Fruit fly (Drosophila melanogaster) whole organism, prepupa: ENCODE results near the gene CG32483.

Source experiments
- Blimp-1 ChIP-seq: fragments of 200-800 bp; sonication (Bioruptor generic); optimal IDR thresholded peaks from 3 replicates; lab custom pipeline; 2017; ENCODE audit warnings: missing biosample characterization, missing genetic modification characterization, mild to moderate bottlenecking, moderate library complexity, missing genetic modification reagents
- CG10631 ChIP-seq: fragments of 200-800 bp; sonication (Bioruptor generic); optimal IDR thresholded peaks from 2 replicates; lab custom pipeline; 2016; ENCODE audit warnings: missing biosample characterization, missing genetic modification characterization
- CG10669 ChIP-seq: fragments of 200-800 bp; sonication (Bioruptor generic); optimal IDR thresholded peaks from 3 replicates; lab custom pipeline; 2018; ENCODE audit warnings: missing biosample characterization, mild to moderate bottlenecking, missing genetic modification characterization, moderate library complexity
- CG11294 ChIP-seq: fragments of 200-800 bp; sonication (Bioruptor generic); IDR thresholded peaks from 2 replicates; pipeline ENCODE4 v1.3.6; 2022; ENCODE audit warnings: missing biosample characterization, missing genetic modification characterization
- CG11762 ChIP-seq: fragments of 200-800 bp; sonication (Bioruptor generic); optimal IDR thresholded peaks from 3 replicates; lab custom pipeline; 2016; ENCODE audit warnings: missing biosample characterization, missing genetic modification characterization; ENCODE audit not compliant: insufficient read depth
- CG11902 ChIP-seq: fragments of 200-800 bp; sonication (Bioruptor generic); optimal IDR thresholded peaks from 3 replicates; lab custom pipeline; 2016; ENCODE audit warnings: missing biosample characterization, missing genetic modification characterization
- CG15336 ChIP-seq: fragments of 200-800 bp; sonication (Bioruptor generic); IDR thresholded peaks from 2 replicates; pipeline ENCODE4 v1.3.6; 2022; ENCODE audit warnings: missing biosample characterization, missing genetic modification characterization
- CG1621 ChIP-seq: fragments of 200-800 bp; sonication (Bioruptor generic); optimal IDR thresholded peaks from 3 replicates; lab custom pipeline; 2018; ENCODE audit warnings: missing biosample characterization, mild to moderate bottlenecking, missing genetic modification characterization
- CG16779 ChIP-seq: fragments of 200-800 bp; sonication (Bioruptor generic); optimal IDR thresholded peaks from 3 replicates; lab custom pipeline; 2017; ENCODE audit warnings: missing biosample characterization, mild to moderate bottlenecking, missing genetic modification characterization
- CG3032 ChIP-seq: fragments of 200-800 bp; optimal IDR thresholded peaks from 2 replicates; lab custom pipeline; 2019; ENCODE audit warnings: missing biosample characterization, mild to moderate bottlenecking, missing genetic modification characterization, moderate library complexity
- CG3919 ChIP-seq: fragments of 200-800 bp; sonication (Bioruptor generic); optimal IDR thresholded peaks from 3 replicates; lab custom pipeline; 2016; ENCODE audit warnings: missing biosample characterization, missing genetic modification characterization
- CG6163 ChIP-seq: fragments of 200-800 bp; sonication (Bioruptor generic); IDR thresholded peaks from 3 replicates; pipeline ENCODE4 v1.3.6; 2022; ENCODE audit warnings: missing biosample characterization, missing genetic modification characterization
- CG6792 ChIP-seq: fragments of 200-800 bp; sonication (Bioruptor generic); optimal IDR thresholded peaks from 3 replicates; lab custom pipeline; 2016; ENCODE audit warnings: missing biosample characterization, missing genetic modification characterization
- CG6808 ChIP-seq: fragments of 200-800 bp; sonication (Bioruptor generic); optimal IDR thresholded peaks from 3 replicates; lab custom pipeline; 2017; ENCODE audit warnings: missing biosample characterization, missing genetic modification characterization, mild to moderate bottlenecking, moderate library complexity, missing genetic modification reagents
- CG6854 ChIP-seq: fragments of 200-800 bp; sonication (Bioruptor generic); optimal IDR thresholded peaks from 2 replicates; lab custom pipeline; 2017; ENCODE audit warnings: missing biosample characterization, mild to moderate bottlenecking, missing genetic modification characterization
- CG7368 ChIP-seq: fragments of 200-800 bp; sonication (Bioruptor generic); optimal IDR thresholded peaks from 3 replicates; lab custom pipeline; 2016; ENCODE audit warnings: missing biosample characterization, missing genetic modification characterization
- CG8119 ChIP-seq: fragments of 200-800 bp; sonication (Bioruptor generic); IDR thresholded peaks from 3 replicates; pipeline ENCODE4 v1.3.6; 2022; ENCODE audit warnings: missing biosample characterization, missing genetic modification characterization
- CG8319 ChIP-seq: fragments of 200-800 bp; sonication (Bioruptor generic); optimal IDR thresholded peaks from 3 replicates; lab custom pipeline; 2016; ENCODE audit warnings: missing biosample characterization, missing genetic modification characterization
- CG8632 ChIP-seq: fragments of 200-800 bp; sonication (Bioruptor generic); optimal IDR thresholded peaks from 3 replicates; lab custom pipeline; 2016; ENCODE audit warnings: missing biosample characterization, missing genetic modification characterization
- CG9139 ChIP-seq: fragments of 200-800 bp; sonication (Bioruptor generic); optimal IDR thresholded peaks from 3 replicates; lab custom pipeline; 2017; ENCODE audit warnings: missing biosample characterization, mild to moderate bottlenecking, missing genetic modification characterization
- Eip75B ChIP-seq: fragments of 200-800 bp; sonication (Bioruptor generic); optimal IDR thresholded peaks from 3 replicates; lab custom pipeline; 2016; ENCODE audit warnings: missing biosample characterization, missing genetic modification characterization
- Eip78C ChIP-seq: fragments of 200-800 bp; sonication (Bioruptor generic); peaks from one replicate; lab custom pipeline; 2016; ENCODE audit warnings: missing biosample characterization, missing genetic modification characterization
- Eip93F ChIP-seq: fragments of 200-800 bp; sonication (Bioruptor generic); optimal IDR thresholded peaks from 2 replicates; lab custom pipeline; 2016; ENCODE audit warnings: missing biosample characterization, mild to moderate bottlenecking, missing genetic modification characterization
- Ets21C ChIP-seq: fragments of 200-800 bp; sonication (Bioruptor generic); optimal IDR thresholded peaks from 3 replicates; lab custom pipeline; 2016; ENCODE audit warnings: missing biosample characterization, missing genetic modification characterization
- Gug ChIP-seq: fragments of 200-800 bp; sonication (Bioruptor generic); IDR thresholded peaks from 2 replicates; pipeline ENCODE4 v1.3.6; 2022; ENCODE audit warnings: missing biosample characterization, missing genetic modification characterization
- Hr38 ChIP-seq: sonication (Bioruptor generic); optimal IDR thresholded peaks from 2 replicates; lab custom pipeline; 2016; ENCODE audit warnings: missing biosample characterization, missing genetic modification characterization
- Hr39 ChIP-seq: fragments of 200-800 bp; sonication (Bioruptor generic); optimal IDR thresholded peaks from 2 replicates; lab custom pipeline; 2016; ENCODE audit warnings: missing biosample characterization, missing genetic modification characterization
- Lpt ChIP-seq: fragments of 200-800 bp; sonication (Bioruptor generic); optimal IDR thresholded peaks from 3 replicates; lab custom pipeline; 2016; ENCODE audit warnings: missing biosample characterization, missing genetic modification characterization
- Met ChIP-seq: fragments of 200-800 bp; sonication (Bioruptor generic); optimal IDR thresholded peaks from 3 replicates; lab custom pipeline; 2016; ENCODE audit warnings: missing biosample characterization, missing genetic modification characterization
- OdsH ChIP-seq: fragments of 200-800 bp; sonication (Bioruptor generic); optimal IDR thresholded peaks from 3 replicates; lab custom pipeline; 2016; ENCODE audit warnings: missing biosample characterization, missing genetic modification characterization
- Sox102F ChIP-seq: fragments of 200-800 bp; sonication (Bioruptor generic); optimal IDR thresholded peaks from 2 replicates; lab custom pipeline; 2016; ENCODE audit warnings: missing biosample characterization, mild to moderate bottlenecking, missing genetic modification characterization
- Sox15 ChIP-seq: fragments of 200-800 bp; sonication (Bioruptor generic); optimal IDR thresholded peaks from 3 replicates; lab custom pipeline; 2016; ENCODE audit warnings: missing biosample characterization, missing genetic modification characterization
- achi ChIP-seq: fragments of 200-800 bp; sonication (Bioruptor generic); optimal IDR thresholded peaks from 3 replicates; lab custom pipeline; 2016; ENCODE audit warnings: missing biosample characterization, missing genetic modification characterization
- acj6 ChIP-seq: fragments of 200-800 bp; sonication (Bioruptor generic); optimal IDR thresholded peaks from 3 replicates; lab custom pipeline; 2016; ENCODE audit warnings: missing biosample characterization, missing genetic modification characterization
- cyc ChIP-seq: fragments of 200-800 bp; sonication (Bioruptor generic); optimal IDR thresholded peaks from 3 replicates; lab custom pipeline; 2016; ENCODE audit warnings: missing biosample characterization, missing genetic modification characterization
- dsx ChIP-seq: fragments of 200-800 bp; optimal IDR thresholded peaks from 3 replicates; lab custom pipeline; 2019; ENCODE audit warnings: missing biosample characterization, mild to moderate bottlenecking, missing genetic modification characterization, moderate library complexity; ENCODE audit not compliant: poor library complexity, severe bottlenecking
- esn ChIP-seq: fragments of 200-800 bp; sonication (Bioruptor generic); optimal IDR thresholded peaks from 2 replicates; lab custom pipeline; 2016; ENCODE audit warnings: missing biosample characterization, mild to moderate bottlenecking, missing genetic modification characterization, moderate library complexity
- fd59A ChIP-seq: fragments of 200-800 bp; sonication (Bioruptor generic); optimal IDR thresholded peaks from 2 replicates; lab custom pipeline; 2017; ENCODE audit warnings: missing biosample characterization, mild to moderate bottlenecking, missing genetic modification characterization, missing genetic modification reagents
- fd85E ChIP-seq: fragments of 200-800 bp; sonication (Bioruptor generic); optimal IDR thresholded peaks from 3 replicates; lab custom pipeline; 2016; ENCODE audit warnings: missing biosample characterization, missing genetic modification characterization
- net ChIP-seq: fragments of 200-800 bp; sonication (Bioruptor generic); optimal IDR thresholded peaks from 3 replicates; lab custom pipeline; 2016; ENCODE audit warnings: missing biosample characterization, missing genetic modification characterization
- pdm3 ChIP-seq: fragments of 200-800 bp; sonication (Bioruptor generic); optimal IDR thresholded peaks from 3 replicates; lab custom pipeline; 2016; ENCODE audit warnings: missing biosample characterization, missing genetic modification characterization
- salr ChIP-seq, 2 experiments: fragments of 200-800 bp; sonication (Bioruptor generic); optimal IDR thresholded peaks; 3 replicates each; lab custom pipeline; 2016 to 2018; ENCODE audit warnings: missing biosample characterization in 2 of 2, missing genetic modification characterization in 2 of 2, mild to moderate bottlenecking in 1 of 2
- spab ChIP-seq: fragments of 200-800 bp; sonication (Bioruptor generic); optimal IDR thresholded peaks from 2 replicates; lab custom pipeline; 2017; ENCODE audit warnings: missing biosample characterization, mild to moderate bottlenecking, missing genetic modification characterization, missing genetic modification reagents
- svp ChIP-seq: fragments of 200-800 bp; sonication (Bioruptor generic); peaks from one replicate; lab custom pipeline; 2016; ENCODE audit warnings: missing biosample characterization, missing genetic modification characterization
- topi ChIP-seq: fragments of 200-800 bp; sonication (Bioruptor generic); optimal IDR thresholded peaks from 3 replicates; lab custom pipeline; 2016; ENCODE audit warnings: missing biosample characterization, missing genetic modification characterization
- vri ChIP-seq: fragments of 200-800 bp; sonication (Bioruptor generic); optimal IDR thresholded peaks from 3 replicates; lab custom pipeline; 2016; ENCODE audit warnings: missing biosample characterization, mild to moderate bottlenecking, missing genetic modification characterization

The CG32483 gene

dm6 chr3L:716078-716477 lies 26.2 kb upstream of the CG32483 start:
- TF ChIP-seq CG8632 (no peak), CG3919 (GFP tag; lab: Kevin White, UChicago) (no peak), vri (GFP tag; lab: Kevin White, UChicago) (no peak), CG3032 (tag; lab: Kevin White, UChicago) (no peak), pdm3 (GFP tag; lab: Kevin White, UChicago) (no peak), svp (GFP tag; lab: Kevin White, UChicago) (peak; percentile 62), esn (GFP tag; lab: Kevin White, UChicago) (peak; percentile 19), fd59A (GFP tag; lab: Kevin White, UChicago) (no peak), Eip78C (GFP tag; lab: Kevin White, UChicago) (peak; percentile 63), Hr38 (GFP tag; lab: Kevin White, UChicago) (no peak), CG8319 (no peak), acj6 (GFP tag; lab: Kevin White, UChicago) (no peak), Sox102F (GFP tag; lab: Kevin White, UChicago) (peak; percentile 7), achi (GFP tag; lab: Kevin White, UChicago) (peak; percentile 13), Gug (GFP tag; lab: Robert Waterston, UW) (no peak), CG10631 (GFP tag; lab: Kevin White, UChicago) (peak; percentile 8), CG11294 (no peak), CG7368 (GFP tag; lab: Kevin White, UChicago) (no peak), Eip75B (GFP tag; lab: Kevin White, UChicago) (peak; percentile 13), CG9139 (GFP tag; lab: Kevin White, UChicago) (no peak), CG6163 (GFP tag; lab: Robert Waterston, UW) (no peak), CG15336 (GFP tag; lab: Robert Waterston, UW) (no peak), topi (GFP tag; lab: Kevin White, UChicago) (peak; percentile 2), Met (peak; percentile 5), CG11762 (GFP tag; lab: Kevin White, UChicago) (no peak)

DNA sequence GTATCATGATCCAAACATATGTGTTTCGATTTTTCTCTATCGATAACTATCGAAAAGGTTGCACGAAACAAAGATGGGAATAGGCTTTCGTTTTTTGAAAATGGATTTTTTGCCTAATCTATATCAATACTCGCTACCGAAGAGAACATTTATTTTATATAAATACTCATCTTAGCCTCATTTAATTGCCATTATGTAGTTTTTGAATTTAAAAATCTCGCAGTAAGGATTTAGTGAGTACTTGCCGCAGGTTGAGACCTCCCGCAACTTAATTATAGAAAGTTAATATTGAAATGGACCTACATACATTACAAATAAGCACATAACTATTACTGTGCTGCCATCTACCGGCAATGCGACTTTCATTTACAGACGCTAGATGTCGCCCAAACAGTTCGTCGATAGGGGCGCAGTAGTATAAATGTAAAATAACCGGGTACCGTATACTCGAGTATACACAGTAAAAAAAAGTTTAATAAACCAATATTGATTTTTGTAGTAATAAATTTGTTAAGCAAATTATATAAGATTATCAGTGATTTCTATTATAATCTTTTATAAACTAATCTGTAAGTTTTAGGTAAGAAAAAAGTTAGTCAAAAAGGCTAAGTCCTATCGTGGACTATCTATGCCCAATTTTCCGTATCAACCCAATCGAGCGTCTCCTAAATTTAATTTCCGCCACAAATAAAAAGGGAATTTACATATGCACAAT lies 22.1 kb upstream of the CG32483 start, which contains the start of gene CG13896:
Gene CG13896, minus strand, starts transcription at position 12 of the 715 bp plus-strand sequence.
- peak; percentile 25 for TF ChIP-seq Sox15
- TF ChIP-seq achi (GFP tag; lab: Kevin White, UChicago): peak; percentile 72
- TF ChIP-seq CG7368 (GFP tag; lab: Kevin White, UChicago): peak; percentile 65
- peak; percentile 41 for TF ChIP-seq spab (GFP tag; lab: Kevin White, UChicago)
- peak; percentile 49 for TF ChIP-seq Ets21C (GFP tag; lab: Kevin White, UChicago)
- TF ChIP-seq CG10669 (GFP tag; lab: Kevin White, UChicago): peak; percentile 72
- TF ChIP-seq CG10631 (GFP tag; lab: Kevin White, UChicago): peak; percentile 69
- peak; percentile 16 for TF ChIP-seq Lpt (GFP tag; lab: Kevin White, UChicago)
- peak; percentile 86 for TF ChIP-seq esn (GFP tag; lab: Kevin White, UChicago)
- peak; percentile 44 for TF ChIP-seq CG1621 (tag; lab: Kevin White, UChicago)
- peak; percentile 51 for TF ChIP-seq CG16779
- peak; percentile 77 for TF ChIP-seq OdsH
- peak; percentile 90 for TF ChIP-seq Hr39 (GFP tag; lab: Kevin White, UChicago)
- peak; percentile 49 for TF ChIP-seq CG6808
- peak; percentile 79 for TF ChIP-seq Sox102F (GFP tag; lab: Kevin White, UChicago)
- TF ChIP-seq dsx: peak; percentile 46
- TF ChIP-seq CG8119 (GFP tag; lab: Robert Waterston, UW): peak; percentile 82; the same call in 2 of the 3 replicates
- peak; percentile 3 for TF ChIP-seq fd59A (GFP tag; lab: Kevin White, UChicago)
- TF ChIP-seq fd85E (GFP tag; lab: Kevin White, UChicago): no peak
- TF ChIP-seq Eip75B (GFP tag; lab: Kevin White, UChicago): peak; percentile 72
- TF ChIP-seq Eip78C (GFP tag; lab: Kevin White, UChicago): peak; percentile 92
- TF ChIP-seq CG8319: peak; percentile 62
- no peak for TF ChIP-seq CG11294
- peak; percentile 23 for TF ChIP-seq Blimp-1 (GFP tag; lab: Kevin White, UChicago)
- peak; percentile 77 for TF ChIP-seq acj6 (GFP tag; lab: Kevin White, UChicago)
- no peak for TF ChIP-seq Hr38 (GFP tag; lab: Kevin White, UChicago)
- peak; percentile 87 for TF ChIP-seq cyc (GFP tag; lab: Kevin White, UChicago)
- peak; percentile 72 for TF ChIP-seq CG6792
- no peak for TF ChIP-seq Eip93F (GFP tag; lab: Kevin White, UChicago)
- peak; percentile 66 for TF ChIP-seq net (GFP tag; lab: Kevin White, UChicago)
- TF ChIP-seq CG6854: peak; percentile 20
- TF ChIP-seq CG11902 (GFP tag; lab: Kevin White, UChicago): peak; percentile 65
- peak; percentile 85 for TF ChIP-seq CG15336 (GFP tag; lab: Robert Waterston, UW)
- TF ChIP-seq salr (GFP tag; optimal IDR thresholded peaks at IDR 0.05; lab: Kevin White, UChicago): peak; percentile 44 to 65
- TF ChIP-seq CG9139 (GFP tag; lab: Kevin White, UChicago): peak; percentile 30
